Fruit fly (Drosophila melanogaster) whole organism, pupa: Measurements from ENCODE around the gene Sps2.

Source experiments
- CG10348 ChIP-seq: fragments of 200-800 bp; sonication (Bioruptor generic); IDR thresholded peaks from 2 replicates; pipeline ENCODE4 v1.3.6; 2022; ENCODE audit warnings: missing biosample characterization, missing genetic modification characterization
- CG12605 ChIP-seq: fragments of 200-800 bp; sonication (Bioruptor generic); IDR thresholded peaks from 2 replicates; pipeline ENCODE4 v1.3.6; 2022; ENCODE audit warnings: missing biosample characterization, missing genetic modification characterization
- CG13204 ChIP-seq: fragments of 200-800 bp; sonication (Bioruptor generic); optimal IDR thresholded peaks from 2 replicates; lab custom pipeline; 2018; ENCODE audit warnings: missing biosample characterization, mild to moderate bottlenecking, missing genetic modification characterization, moderate library complexity
- CG14655 ChIP-seq: fragments of 200-800 bp; sonication (Bioruptor generic); optimal IDR thresholded peaks from 3 replicates; lab custom pipeline; 2017; ENCODE audit warnings: mild to moderate bottlenecking, missing biosample characterization, missing genetic modification reagents, missing genetic modification characterization
- CG15710 ChIP-seq: fragments of 200-800 bp; sonication (Bioruptor generic); optimal IDR thresholded peaks from 2 replicates; lab custom pipeline; 2018; ENCODE audit warnings: missing biosample characterization, mild to moderate bottlenecking, missing genetic modification characterization, moderate library complexity
- CG17806 ChIP-seq: fragments of 200-800 bp; sonication (Bioruptor generic); optimal IDR thresholded peaks from 2 replicates; lab custom pipeline; 2018; ENCODE audit warnings: missing biosample characterization, mild to moderate bottlenecking, missing genetic modification characterization, moderate library complexity
- CG32121 ChIP-seq: fragments of 200-800 bp; sonication (Bioruptor generic); IDR thresholded peaks from 2 replicates; pipeline ENCODE4 v1.3.6; 2022; ENCODE audit warnings: missing biosample characterization, missing genetic modification characterization
- CG34367 ChIP-seq: fragments of 200-800 bp; sonication (Bioruptor generic); optimal IDR thresholded peaks from 2 replicates; lab custom pipeline; 2018; ENCODE audit warnings: missing biosample characterization, mild to moderate bottlenecking, missing genetic modification characterization
- CG4496 ChIP-seq: fragments of 200-800 bp; sonication (Bioruptor generic); IDR thresholded peaks from 3 replicates; pipeline ENCODE4 v1.3.6; 2022; ENCODE audit warnings: missing biosample characterization, missing genetic modification characterization
- CG8159 ChIP-seq: fragments of 200-800 bp; sonication (Bioruptor generic); optimal IDR thresholded peaks from 3 replicates; lab custom pipeline; 2018; ENCODE audit warnings: missing biosample characterization, mild to moderate bottlenecking, missing genetic modification characterization, moderate library complexity
- CG8301 ChIP-seq: fragments of 200-800 bp; sonication (Bioruptor generic); optimal IDR thresholded peaks from 2 replicates; lab custom pipeline; 2018; ENCODE audit warnings: missing biosample characterization, mild to moderate bottlenecking, missing genetic modification characterization
- CG9948 ChIP-seq: fragments of 200-800 bp; sonication (Bioruptor generic); optimal IDR thresholded peaks from 2 replicates; lab custom pipeline; 2018; ENCODE audit warnings: missing biosample characterization, mild to moderate bottlenecking, missing genetic modification characterization, moderate library complexity
- D1 ChIP-seq: fragments of 200-800 bp; sonication (Bioruptor generic); optimal IDR thresholded peaks from 2 replicates; lab custom pipeline; 2018; ENCODE audit warnings: missing biosample characterization, mild to moderate bottlenecking, missing genetic modification characterization, moderate library complexity
- EcR ChIP-seq: fragments of 200-800 bp; sonication (Bioruptor generic); optimal IDR thresholded peaks from 3 replicates; lab custom pipeline; 2019; ENCODE audit warnings: missing biosample characterization, missing genetic modification characterization, mild to moderate bottlenecking, moderate library complexity, missing genetic modification reagents
- Ets98B ChIP-seq: fragments of 200-800 bp; sonication (Bioruptor generic); IDR thresholded peaks from 2 replicates; pipeline ENCODE4 v1.3.6; 2022; ENCODE audit warnings: missing biosample characterization, missing genetic modification characterization
- Pif1A ChIP-seq: fragments of 200-800 bp; sonication (Bioruptor generic); optimal IDR thresholded peaks from 3 replicates; lab custom pipeline; 2016; ENCODE audit warnings: missing biosample characterization, missing genetic modification characterization
- Pif1B ChIP-seq: fragments of 200-800 bp; sonication (Bioruptor generic); optimal IDR thresholded peaks from 3 replicates; lab custom pipeline; 2016; ENCODE audit warnings: missing biosample characterization, missing genetic modification characterization
- Snoo ChIP-seq: fragments of 200-800 bp; sonication (Bioruptor generic); optimal IDR thresholded peaks from 3 replicates; lab custom pipeline; 2017; ENCODE audit warnings: missing biosample characterization, mild to moderate bottlenecking, missing genetic modification characterization, inconsistent platforms
- fd96Ca ChIP-seq: fragments of 200-800 bp; sonication (Bioruptor generic); IDR thresholded peaks from 3 replicates; pipeline ENCODE4 v1.3.6; 2022; ENCODE audit warnings: missing biosample characterization, missing genetic modification characterization
- gl ChIP-seq: fragments of 200-800 bp; sonication (Bioruptor generic); optimal IDR thresholded peaks from 2 replicates; lab custom pipeline; 2018; ENCODE audit warnings: missing biosample characterization, mild to moderate bottlenecking, missing genetic modification characterization
- rn ChIP-seq: fragments of 200-800 bp; sonication (Bioruptor generic); IDR thresholded peaks from 2 replicates; pipeline ENCODE4 v1.3.6; 2022; ENCODE audit warnings: missing biosample characterization, missing genetic modification characterization

Gene Sps2

DNA sequence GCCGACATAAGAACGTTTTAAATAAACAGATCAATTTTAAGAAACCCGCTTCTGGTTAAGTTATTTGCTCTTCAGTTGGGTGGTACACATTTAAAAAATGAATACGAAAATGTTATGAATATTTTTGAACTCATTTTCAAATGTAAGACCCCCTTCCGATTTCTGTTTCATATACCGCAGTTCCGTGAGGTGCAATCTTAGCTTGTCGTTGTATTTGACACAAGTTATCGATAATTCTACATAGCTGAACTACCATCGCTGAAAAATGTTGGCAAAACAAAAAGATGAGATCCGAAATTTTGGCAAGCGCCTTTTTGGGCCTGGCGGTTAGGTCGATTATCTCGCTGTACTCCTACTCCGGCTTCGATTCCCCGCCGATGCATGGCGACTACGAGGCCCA is 37.5 kb downstream of the Sps2 start, which contains the start of gene gny:
TSS of gene gny (plus strand) at position 239 of the 400 bp plus-strand sequence.
- TF ChIP-seq CG4496 (GFP tag; lab: Robert Waterston, UW) (no peak), EcR (GFP tag; lab: Kevin White, UChicago) (no peak), rn (GFP tag; lab: Robert Waterston, UW) (no peak), CG13204 (GFP tag; lab: Kevin White, UChicago) (no peak), CG14655 (GFP tag; lab: Kevin White, UChicago) (no peak), CG34367 (tag; lab: Kevin White, UChicago) (no peak), CG12605 (no peak), gl (tag; lab: Kevin White, UChicago) (no peak), CG17806 (no peak), fd96Ca (GFP tag; lab: Robert Waterston, UW) (no peak), D1 (tag; lab: Kevin White, UChicago) (no peak), Ets98B (GFP tag; lab: Robert Waterston, UW) (no peak), CG8301 (no peak), CG10348 (no peak), Pif1B (GFP tag; lab: Kevin White, UChicago) (no peak), CG32121 (GFP tag; lab: Robert Waterston, UW) (no peak)

DNA sequence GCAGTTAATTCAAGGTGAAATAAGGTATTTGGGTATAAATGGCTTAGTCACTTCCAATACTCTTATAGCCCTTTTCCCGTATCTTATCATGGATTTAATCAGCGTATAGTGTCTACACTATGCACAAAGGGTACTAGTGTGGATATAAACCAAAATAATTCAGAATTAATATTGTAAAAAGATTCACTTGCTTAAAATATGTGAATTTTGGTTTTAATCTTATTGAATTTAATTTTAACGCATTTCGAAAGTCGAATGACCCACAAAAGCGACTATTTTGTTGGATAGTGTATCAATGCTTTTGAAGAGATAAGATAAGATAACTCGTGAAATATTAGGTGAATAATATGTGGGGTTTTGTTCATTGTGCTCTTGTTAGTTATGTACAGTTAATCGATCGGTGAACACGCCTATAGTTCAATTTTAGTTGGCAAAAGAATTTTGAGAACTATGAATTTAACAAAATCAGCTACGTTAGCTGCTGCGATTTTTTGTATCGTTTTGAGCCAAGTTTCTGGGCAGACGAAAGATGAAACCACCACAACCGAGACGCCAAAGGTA is 39.6 kb downstream of the Sps2 start, which contains the start of gene CG5096:
TSS of gene CG5096 (plus strand) at position 374 of the 561 bp plus-strand sequence.
- no peak for TF ChIP-seq CG8159 (tag; lab: Kevin White, UChicago)
- peak; percentile 37 for TF ChIP-seq Ets98B (GFP tag; lab: Robert Waterston, UW)
- TF ChIP-seq CG34367 (tag; lab: Kevin White, UChicago): peak; percentile 3
- peak; percentile 32 for TF ChIP-seq CG9948 (tag; lab: Kevin White, UChicago)
- no peak for TF ChIP-seq CG12605
- TF ChIP-seq Snoo (tag; lab: Kevin White, UChicago): peak; percentile 54
- peak; percentile 53 for TF ChIP-seq CG15710 (tag; lab: Kevin White, UChicago)
- peak; percentile 41; the same call in 1 of the 2 replicates for TF ChIP-seq CG32121 (GFP tag; lab: Robert Waterston, UW)
- peak; percentile 60 for TF ChIP-seq CG17806
- TF ChIP-seq CG4496 (GFP tag; lab: Robert Waterston, UW): peak; percentile 72

DNA sequence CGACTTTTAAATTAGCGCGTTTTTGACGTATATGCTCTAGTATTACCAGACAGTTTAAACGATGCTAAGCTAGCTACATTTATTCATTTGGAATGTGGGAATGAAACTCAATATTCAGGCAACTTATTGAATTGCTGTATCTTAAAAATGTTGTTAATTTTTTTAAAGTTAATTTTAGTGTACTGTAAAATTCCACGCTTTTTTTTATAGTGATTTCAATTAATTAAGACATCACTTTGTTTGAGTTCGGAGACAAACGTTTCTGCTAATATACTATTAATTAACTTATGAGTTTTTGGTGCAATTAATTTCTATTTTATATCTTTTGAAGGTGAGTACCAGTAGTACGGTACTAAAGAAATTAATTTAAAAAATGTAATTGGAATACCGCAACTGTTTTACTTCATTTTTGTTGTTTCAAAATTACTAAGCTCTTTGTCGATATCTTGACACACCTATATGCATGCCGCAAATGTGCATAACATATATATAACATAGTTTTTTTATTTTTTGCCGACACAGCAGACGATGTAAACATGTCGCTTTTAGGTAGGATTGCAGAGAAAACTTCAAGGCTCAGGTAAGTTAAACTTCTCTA is 43.9 kb downstream of the Sps2 start, which contains the start of the genes Cdk1 and mRpS7:
TSS of gene Cdk1 (minus strand) at position 55 of the 598 bp plus-strand sequence.
TSS of gene mRpS7 (plus strand) at position 455 of the 598 bp plus-strand sequence.
- no peak; the same call in 1 of the 2 replicates for TF ChIP-seq CG12605
- TF ChIP-seq rn (GFP tag; lab: Robert Waterston, UW): no peak
- TF ChIP-seq CG17806: peak; percentile 66
- no peak for TF ChIP-seq gl (tag; lab: Kevin White, UChicago)
- no peak for TF ChIP-seq Pif1B (GFP tag; lab: Kevin White, UChicago)
- TF ChIP-seq Snoo (tag; lab: Kevin White, UChicago): peak; percentile 62
- TF ChIP-seq Pif1A (GFP tag; lab: Kevin White, UChicago): peak; percentile 39
- peak; percentile 43 for TF ChIP-seq CG34367 (tag; lab: Kevin White, UChicago)
- peak; percentile 73 for TF ChIP-seq CG8159 (tag; lab: Kevin White, UChicago)
- TF ChIP-seq CG13204 (GFP tag; lab: Kevin White, UChicago): no peak
- peak; percentile 70; the same call in 2 of the 3 replicates for TF ChIP-seq CG4496 (GFP tag; lab: Robert Waterston, UW)
- TF ChIP-seq EcR (GFP tag; lab: Kevin White, UChicago): no peak
- peak; percentile 55 for TF ChIP-seq CG8301
- TF ChIP-seq CG9948 (tag; lab: Kevin White, UChicago): peak; percentile 71
- peak; percentile 45; the same call in 1 of the 2 replicates for TF ChIP-seq CG32121 (GFP tag; lab: Robert Waterston, UW)
- peak; percentile 46 for TF ChIP-seq Ets98B (GFP tag; lab: Robert Waterston, UW)
- TF ChIP-seq CG14655 (GFP tag; lab: Kevin White, UChicago): no peak
- peak; percentile 61 for TF ChIP-seq CG15710 (tag; lab: Kevin White, UChicago)
- no peak for TF ChIP-seq CG10348
- no peak for TF ChIP-seq D1 (tag; lab: Kevin White, UChicago)
- TF ChIP-seq fd96Ca (GFP tag; lab: Robert Waterston, UW): no peak

DNA sequence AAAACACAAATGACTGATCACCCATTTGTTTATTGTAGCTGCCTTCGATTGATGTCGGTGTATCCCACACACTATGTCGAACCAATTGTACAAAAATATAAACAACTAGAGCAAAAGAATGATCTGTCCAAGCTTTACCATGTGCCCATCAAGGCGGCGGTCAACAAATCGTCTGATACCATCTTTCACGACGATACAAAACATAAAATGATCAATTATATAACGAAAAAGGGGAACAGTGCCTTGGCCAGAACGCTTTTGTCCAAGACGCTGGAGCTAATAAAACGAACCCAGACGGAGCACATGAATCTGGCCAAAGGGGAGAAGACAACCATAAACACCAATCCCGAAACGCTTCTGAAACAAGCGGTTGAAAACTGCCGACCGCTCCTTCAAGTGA is 44.4 kb downstream of the Sps2 start:
- no peak for TF ChIP-seq CG17806
- no peak for TF ChIP-seq CG10348
- no peak for TF ChIP-seq CG8159 (tag; lab: Kevin White, UChicago)
- TF ChIP-seq CG15710 (tag; lab: Kevin White, UChicago): no peak
- no peak for TF ChIP-seq Pif1B (GFP tag; lab: Kevin White, UChicago)
- TF ChIP-seq CG34367 (tag; lab: Kevin White, UChicago): no peak
- TF ChIP-seq Ets98B (GFP tag; lab: Robert Waterston, UW): no peak
- TF ChIP-seq CG32121 (GFP tag; lab: Robert Waterston, UW): no peak
- TF ChIP-seq CG4496 (GFP tag; lab: Robert Waterston, UW): no peak
- TF ChIP-seq gl (tag; lab: Kevin White, UChicago): no peak
- no peak for TF ChIP-seq D1 (tag; lab: Kevin White, UChicago)
- no peak for TF ChIP-seq CG12605
- no peak for TF ChIP-seq CG9948 (tag; lab: Kevin White, UChicago)
- no peak for TF ChIP-seq CG14655 (GFP tag; lab: Kevin White, UChicago)
- no peak for TF ChIP-seq rn (GFP tag; lab: Robert Waterston, UW)
- TF ChIP-seq CG8301: no peak
- TF ChIP-seq Pif1A (GFP tag; lab: Kevin White, UChicago): no peak
- no peak for TF ChIP-seq fd96Ca (GFP tag; lab: Robert Waterston, UW)
- no peak for TF ChIP-seq Snoo (tag; lab: Kevin White, UChicago)
- TF ChIP-seq CG13204 (GFP tag; lab: Kevin White, UChicago): no peak
